Worm (Caenorhabditis elegans): Measurements from ENCODE around the gene twk-23.

ce11 chrX:13858693-13859092 is 35.3 kb upstream of the twk-23 start, which contains the start of gene M03B6.4:
- TF ChIP-seq tab-1 (GFP tag; IDR thresholded peaks at IDR 0.05): no peak
- no peak for TF ChIP-seq T22C8.4 (GFP tag; IDR thresholded peaks at IDR 0.05)
- TF ChIP-seq klf-2 (GFP tag; conservative IDR thresholded peaks at IDR 0.05): no peak
- TF ChIP-seq flt-1 (GFP tag; IDR thresholded peaks at IDR 0.05): no peak
